Worm (Caenorhabditis elegans) whole organism, L1 larva: ENCODE measurements around the gene col-156.

Source experiments
- C04F5.9 ChIP-seq: sonication (generic microtip); optimal IDR thresholded peaks from 2 replicates; lab custom pipeline; 2016; ENCODE audit warnings: missing genetic modification characterization, missing compliant biosample characterization
- C16A3.4 ChIP-seq: fragments of 150-350 bp; optimal IDR thresholded peaks from 2 replicates; lab custom pipeline; 2014; ENCODE audit warnings: missing biosample characterization, missing genetic modification characterization
- ceh-63 ChIP-seq: fragments of 200-800 bp; sonication (Bioruptor generic); optimal IDR thresholded peaks from 2 replicates; lab custom pipeline; 2018; ENCODE audit warnings: mild to moderate bottlenecking, missing genetic modification characterization, missing compliant biosample characterization
- ceh-8 ChIP-seq: fragments of 200-800 bp; sonication (Bioruptor generic); optimal IDR thresholded peaks from 2 replicates; lab custom pipeline; 2018; ENCODE audit warnings: mild to moderate bottlenecking, missing genetic modification characterization, moderate library complexity, missing compliant biosample characterization
- ceh-82 ChIP-seq, 3 experiments: fragments of 150-350 bp in 1 of 3; sonication (generic microtip) in 2 of 3; optimal IDR thresholded peaks; 2 replicates each; lab custom pipeline; 2014 to 2017; ENCODE audit warnings: missing biosample characterization in 3 of 3, missing genetic modification characterization in 3 of 3
- ceh-88 ChIP-seq: fragments of 200-800 bp; sonication (Bioruptor generic); IDR thresholded peaks from 2 replicates; pipeline ENCODE4 v1.3.6; 2022; ENCODE audit warnings: missing genetic modification characterization, missing compliant biosample characterization
- ceh-90 ChIP-seq: sonication (generic microtip); optimal IDR thresholded peaks from 2 replicates; lab custom pipeline; 2016; ENCODE audit warnings: missing genetic modification characterization, missing compliant biosample characterization
- ces-1 ChIP-seq: fragments of 150-350 bp; optimal IDR thresholded peaks from 2 replicates; lab custom pipeline; 2014; ENCODE audit warnings: missing biosample characterization, missing genetic modification reagents, missing genetic modification characterization
- dpl-1 ChIP-seq, 3 experiments: fragments of 150-350 bp in 2 of 3; sonication (generic microtip) in 1 of 3; optimal IDR thresholded peaks; 2 replicates each; lab custom pipeline; 2014 to 2017; ENCODE audit warnings: missing biosample characterization in 3 of 3, missing genetic modification characterization in 3 of 3, missing genetic modification reagents in 3 of 3
- efl-1 ChIP-seq, 4 experiments: fragments of 150-350 bp; optimal IDR thresholded peaks in 3 of 4; peaks in 1 of 4; 1 replicate in 1 of 4; 2 replicates in 3 of 4; lab custom pipeline; 2014; ENCODE audit warnings: missing biosample characterization in 2 of 4, missing genetic modification characterization in 2 of 4, missing genetic modification reagents in 2 of 4
- egl-27 ChIP-seq, 2 experiments: fragments of 150-350 bp in 1 of 2; sonication (generic microtip); optimal IDR thresholded peaks; 3 replicates each; lab custom pipeline; 2017 to 2018; ENCODE audit warnings: missing biosample characterization in 2 of 2, missing genetic modification characterization in 2 of 2, missing genetic modification reagents in 2 of 2
- elt-2 ChIP-seq: sonication (generic microtip); optimal IDR thresholded peaks from 2 replicates; lab custom pipeline; 2016; ENCODE audit warnings: missing genetic modification characterization, mild to moderate bottlenecking, inconsistent platforms, missing compliant biosample characterization, missing genetic modification reagents
- elt-3 ChIP-seq, 6 experiments: fragments of 150-350 bp in 1 of 6; sonication (generic microtip); optimal IDR thresholded peaks; 2 replicates each; lab custom pipeline; 2017 to 2018; ENCODE audit warnings: missing biosample characterization in 6 of 6, missing genetic modification characterization in 6 of 6, inconsistent platforms in 1 of 6
- ets-5 ChIP-seq: fragments of 200-800 bp; sonication (Bioruptor generic); IDR thresholded peaks from 2 replicates; pipeline ENCODE4 v1.3.6; 2022; ENCODE audit warnings: missing genetic modification characterization, missing compliant biosample characterization
- fkh-10 ChIP-seq: sonication (generic microtip); optimal IDR thresholded peaks from 2 replicates; lab custom pipeline; 2017; ENCODE audit warnings: missing biosample characterization, missing genetic modification reagents, missing genetic modification characterization
- grh-1 ChIP-seq: fragments of 200-800 bp; sonication (Bioruptor generic); IDR thresholded peaks from 2 replicates; pipeline ENCODE4 v1.3.6; 2022; ENCODE audit warnings: missing genetic modification reagents, missing genetic modification characterization, missing compliant biosample characterization
- hlh-4 ChIP-seq: sonication (generic microtip); optimal IDR thresholded peaks from 2 replicates; lab custom pipeline; 2016; ENCODE audit warnings: mild to moderate bottlenecking, missing genetic modification characterization, missing compliant biosample characterization
- isw-1 ChIP-seq: fragments of 200-800 bp; sonication (Bioruptor generic); IDR thresholded peaks from 2 replicates; pipeline ENCODE4 v1.3.6; 2022; ENCODE audit warnings: missing genetic modification characterization, missing compliant biosample characterization
- jun-1 ChIP-seq: fragments of 150-350 bp; optimal IDR thresholded peaks from 2 replicates; lab custom pipeline; 2014; ENCODE audit warnings: missing biosample characterization, missing genetic modification reagents, missing genetic modification characterization
- lin-13 ChIP-seq: fragments of 150-350 bp; optimal IDR thresholded peaks from 2 replicates; lab custom pipeline; 2014; ENCODE audit warnings: missing biosample characterization, missing genetic modification reagents, missing genetic modification characterization
- lin-14 ChIP-seq: fragments of 200-800 bp; sonication (Bioruptor generic); optimal IDR thresholded peaks from 2 replicates; lab custom pipeline; 2018; ENCODE audit warnings: mild to moderate bottlenecking, missing genetic modification characterization, moderate library complexity, missing compliant biosample characterization
- lin-35 ChIP-seq, 2 experiments: fragments of 150-350 bp; optimal IDR thresholded peaks; 2 replicates each; lab custom pipeline; 2014; ENCODE audit warnings: missing biosample characterization in 2 of 2, missing genetic modification characterization in 2 of 2, missing genetic modification reagents in 2 of 2
- lsy-2 ChIP-seq, 2 experiments: fragments of 150-350 bp; optimal IDR thresholded peaks; 2 replicates each; lab custom pipeline; 2014; ENCODE audit warnings: missing biosample characterization in 2 of 2, missing genetic modification characterization in 2 of 2
- mef-2 ChIP-seq: fragments of 150-350 bp; optimal IDR thresholded peaks from 2 replicates; lab custom pipeline; 2014; ENCODE audit warnings: missing biosample characterization, missing genetic modification characterization
- mep-1 ChIP-seq: fragments of 150-350 bp; optimal IDR thresholded peaks from 2 replicates; lab custom pipeline; 2014; ENCODE audit warnings: missing biosample characterization, missing genetic modification characterization
- nhr-12 ChIP-seq: sonication (generic microtip); optimal IDR thresholded peaks from 2 replicates; lab custom pipeline; 2017; ENCODE audit warnings: missing biosample characterization, missing genetic modification characterization
- nhr-19 ChIP-seq: fragments of 200-800 bp; sonication (Bioruptor generic); conservative IDR thresholded peaks from 2 replicates; pipeline ENCODE4 v1.3.6; 2022; ENCODE audit warnings: missing genetic modification characterization, missing compliant biosample characterization
- nhr-237 ChIP-seq: fragments of 150-350 bp; optimal IDR thresholded peaks from 2 replicates; lab custom pipeline; 2014; ENCODE audit warnings: missing biosample characterization, missing genetic modification characterization
- nhr-28 ChIP-seq: fragments of 150-350 bp; optimal IDR thresholded peaks from 2 replicates; lab custom pipeline; 2014; ENCODE audit warnings: missing biosample characterization, missing genetic modification characterization
- nhr-47 ChIP-seq: sonication (generic microtip); optimal IDR thresholded peaks from 2 replicates; lab custom pipeline; 2016; ENCODE audit warnings: mild to moderate bottlenecking, missing genetic modification characterization, moderate library complexity, missing compliant biosample characterization
- nhr-84 ChIP-seq: sonication (generic microtip); optimal IDR thresholded peaks from 2 replicates; lab custom pipeline; 2017; ENCODE audit warnings: missing biosample characterization, missing genetic modification characterization
- nhr-85 ChIP-seq: sonication (generic microtip); peaks from one replicate; lab custom pipeline; 2016; ENCODE audit warnings: missing genetic modification characterization, inconsistent platforms, missing compliant biosample characterization
- nhr-90 ChIP-seq: sonication (generic microtip); optimal IDR thresholded peaks from 2 replicates; lab custom pipeline; 2016; ENCODE audit warnings: mild to moderate bottlenecking, missing genetic modification characterization, missing compliant biosample characterization; ENCODE audit not compliant: poor library complexity
- pag-3 ChIP-seq: sonication (generic microtip); optimal IDR thresholded peaks from 2 replicates; lab custom pipeline; 2017; ENCODE audit warnings: missing genetic modification characterization, mild to moderate bottlenecking, missing compliant biosample characterization, antibody characterized with exemption, borderline replicate concordance; ENCODE audit not compliant: insufficient read depth
- pax-3 ChIP-seq: fragments of 200-800 bp; sonication (Bioruptor generic); optimal IDR thresholded peaks from 2 replicates; lab custom pipeline; 2018; ENCODE audit warnings: mild to moderate bottlenecking, missing genetic modification characterization, moderate library complexity, missing compliant biosample characterization
- pqm-1 ChIP-seq: sonication (generic microtip); optimal IDR thresholded peaks from 3 replicates; lab custom pipeline; 2017; ENCODE audit warnings: missing biosample characterization, missing genetic modification characterization
- rnt-1 ChIP-seq: sonication (generic microtip); optimal IDR thresholded peaks from 2 replicates; lab custom pipeline; 2016; ENCODE audit warnings: mild to moderate bottlenecking, missing genetic modification characterization, moderate library complexity, missing compliant biosample characterization
- skn-1 ChIP-seq: fragments of 150-350 bp; optimal IDR thresholded peaks from 2 replicates; lab custom pipeline; 2014; ENCODE audit warnings: missing biosample characterization, missing genetic modification characterization
- sptf-1 ChIP-seq: fragments of 150-350 bp; optimal IDR thresholded peaks from 2 replicates; lab custom pipeline; 2014; ENCODE audit warnings: missing biosample characterization, missing genetic modification characterization
- swsn-7 ChIP-seq: sonication (generic microtip); optimal IDR thresholded peaks from 2 replicates; lab custom pipeline; 2016; ENCODE audit warnings: missing genetic modification characterization, missing compliant biosample characterization
- tlp-1 ChIP-seq: fragments of 150-350 bp; optimal IDR thresholded peaks from 2 replicates; lab custom pipeline; 2014; ENCODE audit warnings: missing biosample characterization, missing genetic modification characterization
- unc-130 ChIP-seq: fragments of 150-350 bp; optimal IDR thresholded peaks from 2 replicates; lab custom pipeline; 2017; ENCODE audit warnings: missing biosample characterization, missing genetic modification characterization, inconsistent platforms
- unc-86 ChIP-seq: sonication (generic microtip); optimal IDR thresholded peaks from 2 replicates; lab custom pipeline; 2016; ENCODE audit warnings: missing genetic modification characterization, missing compliant biosample characterization
- unc-98 ChIP-seq: fragments of 200-800 bp; sonication (Bioruptor generic); IDR thresholded peaks from 2 replicates; pipeline ENCODE4 v1.3.6; 2022; ENCODE audit warnings: missing genetic modification characterization, missing compliant biosample characterization

Gene col-156

DNA sequence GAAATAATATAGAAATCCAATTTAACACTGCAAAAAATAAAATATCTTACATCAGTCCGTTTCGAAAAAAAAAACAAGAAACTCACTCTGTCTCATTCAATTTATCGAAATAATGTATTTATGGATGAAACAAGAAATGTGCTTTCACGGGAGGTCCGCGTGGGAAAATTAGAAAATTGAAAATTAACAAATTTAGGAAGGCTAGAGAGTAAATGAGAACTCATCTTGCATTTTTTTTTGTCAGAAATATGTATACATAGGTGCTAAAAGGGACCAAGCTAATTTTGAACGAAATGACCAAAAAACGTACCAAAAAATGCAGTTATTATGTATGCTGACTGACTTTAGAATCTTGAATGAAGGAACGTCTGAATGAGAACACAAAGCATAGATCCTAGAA is 25.6 kb downstream of the col-156 start, which contains the start of gene T26H10.2:
T26H10.2 (minus strand) TSS at position 101 of the 400 bp plus-strand sequence.
- TF ChIP-seq pax-3 (tag; lab: Kevin White, UChicago) (no peak), sptf-1 (tag; lab: Kevin White, UChicago) (no peak), tlp-1 (no peak), pqm-1 (tag; lab: Kevin White, UChicago) (no peak), ceh-63 (GFP tag; lab: Kevin White, UChicago) (no peak), ces-1 (GFP tag; lab: Kevin White, UChicago) (no peak), jun-1 (tag; lab: Kevin White, UChicago) (no peak), ceh-88 (GFP tag; lab: Robert Waterston, UW) (no peak), nhr-237 (no peak), nhr-47 (tag; lab: Kevin White, UChicago) (no peak), ets-5 (GFP tag; lab: Robert Waterston, UW) (no peak), mep-1 (tag; lab: Kevin White, UChicago) (no peak), ceh-82 (tag; optimal IDR thresholded peaks at IDR 0.05; lab: Kevin White, UChicago) (no peak), isw-1 (GFP tag; lab: Robert Waterston, UW) (no peak)
- TF ChIP-seq, all 84 proteins: peak for 0

DNA sequence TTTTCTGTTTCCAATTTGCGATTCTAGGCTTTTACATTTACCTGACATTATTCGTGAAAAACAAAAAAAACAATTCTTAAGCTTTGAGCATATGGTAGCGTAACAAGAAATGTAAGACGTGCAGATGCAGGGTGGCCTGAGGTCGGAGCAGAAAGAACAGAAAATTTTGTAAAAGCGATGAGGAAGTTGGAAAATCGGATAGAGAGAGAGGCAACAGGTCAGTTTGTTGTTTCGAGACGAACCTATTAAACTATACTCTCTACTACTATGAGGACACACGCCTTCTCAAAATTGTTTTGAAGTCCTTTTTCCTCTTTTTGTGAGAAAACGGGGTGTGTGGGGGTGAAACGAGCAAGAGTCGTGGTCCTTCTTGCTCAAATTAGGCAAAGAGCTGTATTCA is 28.6 kb downstream of the col-156 start, which contains the start of gene des-2:
des-2 (minus strand) TSS at position 101 of the 400 bp plus-strand sequence.
- TF ChIP-seq pqm-1 (tag; lab: Kevin White, UChicago) = no peak
- TF ChIP-seq ceh-82 (tag; optimal IDR thresholded peaks at IDR 0.05; lab: Kevin White, UChicago) = no peak
- no peak for TF ChIP-seq nhr-84 (tag; lab: Kevin White, UChicago)
- no peak for TF ChIP-seq lsy-2 (tag; optimal IDR thresholded peaks at IDR 0.05; lab: Kevin White, UChicago)
- no peak for TF ChIP-seq unc-130 (tag; lab: Kevin White, UChicago)
- TF ChIP-seq C04F5.9 (tag; lab: Kevin White, UChicago) = no peak
- TF ChIP-seq, all 84 proteins: peak for 0

DNA sequence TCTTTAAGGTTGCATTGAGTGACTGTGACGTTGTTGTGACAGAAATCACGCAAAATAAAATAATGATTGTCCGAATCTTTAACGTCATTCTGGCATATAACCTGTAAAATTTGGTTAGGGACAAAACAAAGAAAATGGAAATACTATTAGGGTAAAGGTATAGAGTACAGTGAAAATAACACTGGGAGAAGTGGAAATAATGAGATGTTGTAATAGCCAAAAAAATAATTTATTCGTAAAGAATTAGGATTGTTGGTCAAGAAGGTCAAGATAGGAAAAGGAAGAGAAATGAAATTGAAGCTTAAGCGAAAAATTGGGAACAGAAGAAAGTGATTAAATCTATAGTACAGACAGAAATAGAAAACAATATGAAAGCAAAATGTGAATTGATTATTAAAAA is 35.1 kb downstream of the col-156 start, which contains the start of gene deg-3:
deg-3 (minus strand) TSS at position 101 of the 400 bp plus-strand sequence.
- TF ChIP-seq elt-2 (tag; lab: Kevin White, UChicago) (no peak), nhr-85 (tag; lab: Kevin White, UChicago) (no peak), ceh-90 (no peak), C16A3.4 (tag; lab: Kevin White, UChicago) (no peak), egl-27 (tag; optimal IDR thresholded peaks at IDR 0.05; lab: Kevin White, UChicago) (no peak), jun-1 (tag; lab: Kevin White, UChicago) (no peak), efl-1 (optimal IDR thresholded peaks at IDR 0.05; lab: Kevin White, UChicago) (no peak), efl-1 (GFP tag; optimal IDR thresholded peaks at IDR 0.05 in 1 of 2; lab: Kevin White, UChicago) (peak in 1 of 2 experiments; percentile 34), unc-86 (tag; lab: Kevin White, UChicago) (no peak)

DNA sequence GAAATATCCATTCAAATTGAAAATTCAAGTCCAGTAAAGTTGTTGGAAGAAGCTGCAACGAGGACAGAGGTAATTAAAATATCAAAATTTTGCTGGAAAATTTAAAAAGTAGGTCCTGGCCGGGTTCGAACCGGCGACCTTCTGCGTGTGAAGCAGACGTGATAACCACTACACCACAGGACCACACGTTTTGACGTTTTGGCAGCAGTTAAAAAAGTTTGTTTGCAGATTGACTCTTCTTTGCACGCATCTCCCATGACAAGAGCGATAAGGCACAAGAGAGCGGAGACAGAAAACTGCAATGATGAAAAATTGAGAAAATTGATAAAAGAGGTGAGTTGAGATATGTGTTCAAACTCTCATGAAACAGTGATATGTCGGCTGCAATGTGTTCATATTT is 38.0 kb downstream of the col-156 start:
- TF ChIP-seq lin-14 (GFP tag; lab: Kevin White, UChicago) (peak; percentile 68), dpl-1 (GFP tag; optimal IDR thresholded peaks at IDR 0.05; lab: Kevin White, UChicago) (peak; percentile 16 to 31 (median 20)), nhr-28 (no peak), elt-3 (tag; optimal IDR thresholded peaks at IDR 0.05; lab: Kevin White, UChicago) (peak in 2 of 6 experiments; percentile 19 to 23), nhr-12 (tag; lab: Kevin White, UChicago) (no peak), pax-3 (tag; lab: Kevin White, UChicago) (no peak), unc-98 (GFP tag; lab: Robert Waterston, UW) (peak; percentile 43), elt-2 (tag; lab: Kevin White, UChicago) (peak; percentile 72), mef-2 (tag; lab: Kevin White, UChicago) (no peak), fkh-10 (GFP tag; lab: Kevin White, UChicago) (no peak), nhr-237 (no peak), hlh-4 (no peak), pag-3 (tag; lab: Kevin White, UChicago) (no peak), nhr-90 (peak; percentile 61), pqm-1 (tag; lab: Kevin White, UChicago) (no peak), nhr-19 (GFP tag; lab: Robert Waterston, UW) (peak; percentile 73), rnt-1 (tag; lab: Kevin White, UChicago) (peak; percentile 71), lin-35 (GFP tag; optimal IDR thresholded peaks at IDR 0.05; lab: Kevin White, UChicago) (peak in 1 of 2 experiments; percentile 81), unc-86 (tag; lab: Kevin White, UChicago) (no peak), nhr-85 (tag; lab: Kevin White, UChicago) (peak; percentile 78), grh-1 (GFP tag; lab: Robert Waterston, UW) (no peak), skn-1 (tag; lab: Kevin White, UChicago) (peak; percentile 33), swsn-7 (peak; percentile 42), efl-1 (optimal IDR thresholded peaks at IDR 0.05; lab: Kevin White, UChicago) (peak; percentile 11 to 46), efl-1 (GFP tag; optimal IDR thresholded peaks at IDR 0.05 in 1 of 2; lab: Kevin White, UChicago) (peak; percentile 23 to 93), lin-13 (GFP tag; lab: Kevin White, UChicago) (no peak), ceh-8 (GFP tag; lab: Kevin White, UChicago) (no peak)
